Worm (Caenorhabditis elegans) whole organism, L4/young adult: ENCODE data around the gene fbxa-43.

Experiments used
- W03F9.2 ChIP-seq: fragments of 150-350 bp; optimal IDR thresholded peaks from 2 replicates; lab custom pipeline; 2014; ENCODE audit warnings: missing biosample characterization, missing genetic modification characterization
- dao-5 ChIP-seq: sonication (generic microtip); optimal IDR thresholded peaks from 2 replicates; lab custom pipeline; 2016; ENCODE audit warnings: missing genotype, missing genetic modification characterization, moderate library complexity, missing compliant biosample characterization
- him-1 ChIP-seq: sonication (generic microtip); optimal IDR thresholded peaks from 2 replicates; lab custom pipeline; 2016; ENCODE audit warnings: missing genotype, missing genetic modification reagents, missing genetic modification characterization, missing compliant biosample characterization

The fbxa-43 gene

ce11 chrIII:2234192-2234934 is 24.4 kb downstream of the fbxa-43 start, which contains the start of gene C39B5.2:
Gene C39B5.2, plus strand, starts transcription at chrIII:2234884.
- TF ChIP-seq dao-5 (no peak), him-1 (tag; lab: Kevin White, UChicago) (no peak), W03F9.2 (tag; lab: Kevin White, UChicago) (no peak)

- TF ChIP-seq W03F9.2 (tag; lab: Kevin White, UChicago) (no peak), him-1 (tag; lab: Kevin White, UChicago) (no peak), dao-5 (no peak)
Measured at ce11 chrIII:2233399-2233798, 25.4 kb downstream of the fbxa-43 start.

DNA sequence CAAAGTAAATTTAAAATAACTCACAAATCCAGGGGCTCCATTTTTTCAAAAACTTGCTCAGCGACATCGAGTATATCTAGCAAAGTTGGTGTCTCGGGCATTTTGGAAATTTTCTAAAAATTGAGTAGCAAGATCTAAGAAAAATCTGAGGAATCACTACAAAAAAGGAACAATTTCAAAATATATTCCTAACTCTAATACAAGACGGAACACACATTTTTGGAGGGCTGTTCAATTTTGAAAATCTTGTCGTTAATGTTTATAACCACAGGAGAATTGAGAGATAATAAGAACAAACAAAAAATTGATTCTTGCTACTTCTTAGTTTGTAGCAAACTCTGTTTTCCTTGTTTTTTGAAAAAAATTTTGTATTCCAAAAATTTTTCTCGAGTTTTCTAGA is 26.4 kb downstream of the fbxa-43 start, which contains the start of gene fbxa-47:
TSS of gene fbxa-47 (minus strand) at position 101 of the 400 bp plus-strand sequence.
- TF ChIP-seq dao-5 (no peak), him-1 (tag; lab: Kevin White, UChicago) (no peak), W03F9.2 (tag; lab: Kevin White, UChicago) (no peak)

DNA sequence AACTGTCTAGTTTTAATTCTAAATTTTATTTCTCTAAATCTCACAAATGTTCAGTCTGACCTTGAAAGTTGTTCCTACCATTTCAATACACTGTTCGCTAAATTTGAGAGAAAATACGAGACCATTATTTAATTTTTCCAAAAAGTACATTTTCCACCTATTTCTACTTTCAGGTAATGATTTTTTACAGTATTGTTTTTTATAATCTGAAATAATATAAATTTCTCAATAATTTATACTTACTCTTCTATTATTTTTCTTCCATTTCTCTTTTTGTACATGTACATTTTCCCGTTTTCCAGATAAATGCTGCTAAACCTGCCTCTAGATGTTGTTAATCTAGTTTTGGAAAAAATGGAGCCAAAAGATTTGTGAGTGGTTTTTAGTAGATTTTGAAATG is 31.4 kb downstream of the fbxa-43 start, which contains the start of gene fbxa-62:
TSS of gene fbxa-62 (plus strand) at position 301 of the 400 bp plus-strand sequence.
- TF ChIP-seq dao-5 = no peak
- no peak for TF ChIP-seq him-1 (tag; lab: Kevin White, UChicago)
- no peak for TF ChIP-seq W03F9.2 (tag; lab: Kevin White, UChicago)

DNA sequence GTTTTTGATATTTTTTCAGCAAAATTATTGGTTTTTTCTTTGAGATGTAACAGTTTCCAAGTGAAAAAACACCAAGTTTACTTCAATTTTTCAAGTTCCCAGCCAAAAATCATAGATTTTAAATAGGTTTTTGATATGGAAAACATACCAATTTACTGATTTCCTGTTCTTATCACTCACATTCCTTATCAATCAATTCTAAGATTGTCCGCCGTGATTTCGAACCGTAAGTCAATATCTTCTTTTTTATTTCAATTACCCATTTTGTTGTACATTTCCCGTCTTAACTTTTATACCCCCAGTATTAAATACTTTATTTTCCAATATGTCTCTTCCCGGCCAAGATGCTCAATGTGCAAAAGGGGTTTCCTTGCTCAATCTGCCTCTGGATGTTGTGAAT is 34.3 kb downstream of the fbxa-43 start, which contains the start of gene fbxa-38:
TSS of gene fbxa-38 (plus strand) at position 195 of the 400 bp plus-strand sequence.
- TF ChIP-seq him-1 (tag; lab: Kevin White, UChicago) (no peak), dao-5 (no peak), W03F9.2 (tag; lab: Kevin White, UChicago) (no peak)

- no peak for TF ChIP-seq dao-5
- TF ChIP-seq him-1 (tag; lab: Kevin White, UChicago) = no peak
- no peak for TF ChIP-seq W03F9.2 (tag; lab: Kevin White, UChicago)
Measured at ce11 chrIII:2223932-2224331, 34.8 kb downstream of the fbxa-43 start, which contains the start of gene srd-65. Gene srd-65, minus strand, starts transcription at chrIII:2224032.

DNA sequence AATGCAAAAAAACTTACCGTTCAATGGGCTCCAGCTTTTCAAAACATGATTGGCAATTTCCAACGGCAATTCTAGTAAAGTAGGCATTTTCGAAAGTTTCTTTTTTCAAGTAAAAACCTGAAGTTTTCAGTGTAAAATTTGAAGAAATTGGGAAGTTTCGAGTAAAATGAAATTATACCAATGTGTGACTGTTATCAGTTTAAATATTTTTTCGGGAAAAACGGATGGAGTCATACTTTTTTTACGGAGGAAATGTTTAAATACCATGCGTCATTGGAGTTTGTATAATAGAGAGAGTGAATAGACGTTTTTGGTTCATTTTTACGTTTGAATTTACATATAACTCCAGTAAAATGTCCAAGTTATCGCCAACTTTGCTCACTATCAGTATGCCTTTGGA is 39.4 kb downstream of the fbxa-43 start, which contains the start of gene fbxa-12:
TSS of gene fbxa-12 (plus strand) at position 301 of the 400 bp plus-strand sequence.
- no peak for TF ChIP-seq W03F9.2 (tag; lab: Kevin White, UChicago)
- no peak for TF ChIP-seq him-1 (tag; lab: Kevin White, UChicago)
- no peak for TF ChIP-seq dao-5

DNA sequence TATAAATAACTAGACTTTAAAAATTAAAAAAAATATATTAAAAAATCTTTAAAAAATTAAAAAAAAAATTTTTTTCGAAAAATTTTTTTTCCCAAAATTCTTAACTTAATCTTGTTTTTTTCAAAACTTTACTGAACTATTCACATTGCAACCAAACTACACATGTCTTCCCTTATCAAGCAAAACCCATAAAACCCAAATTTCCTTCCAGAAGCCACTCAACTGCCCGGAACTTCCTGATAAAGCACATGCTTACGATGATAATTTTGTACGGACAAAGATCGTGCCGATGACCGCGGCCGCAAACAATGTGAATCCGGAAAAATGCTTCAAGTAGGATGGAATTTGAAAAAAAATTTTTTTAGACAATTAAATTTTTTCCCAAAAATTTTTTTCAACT is 46.4 kb downstream of the fbxa-43 start:
- no peak for TF ChIP-seq W03F9.2 (tag; lab: Kevin White, UChicago)
- no peak for TF ChIP-seq dao-5

DNA sequence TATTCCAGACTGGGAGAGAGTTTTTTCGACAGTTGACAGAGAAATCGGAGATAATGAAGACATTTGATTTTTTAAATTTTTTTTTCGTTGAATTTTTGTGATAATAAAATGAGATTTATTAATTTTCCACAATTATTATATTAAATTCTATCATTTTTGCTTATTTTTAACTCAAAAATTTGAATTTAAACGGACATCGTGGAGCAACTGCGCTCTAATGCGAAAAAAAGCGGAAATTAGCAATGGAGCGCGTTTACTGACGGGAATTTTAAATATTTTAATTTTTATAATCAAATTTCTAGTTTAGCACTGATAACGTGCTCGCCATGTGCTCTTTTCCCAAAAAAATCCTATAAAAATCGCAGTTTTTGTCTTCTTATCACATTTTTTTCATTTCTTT is 47.6 kb downstream of the fbxa-43 start, which contains the start of gene C39B5.14:
TSS of gene C39B5.14 (plus strand) at position 301 of the 400 bp plus-strand sequence.
- TF ChIP-seq W03F9.2 (tag; lab: Kevin White, UChicago) (no peak), dao-5 (no peak), him-1 (tag; lab: Kevin White, UChicago) (no peak)

ce11 chrIII:2210601-2211000 is 48.2 kb downstream of the fbxa-43 start:
- TF ChIP-seq dao-5 (no peak), him-1 (tag; lab: Kevin White, UChicago) (no peak), W03F9.2 (tag; lab: Kevin White, UChicago) (no peak)

- TF ChIP-seq him-1 (tag; lab: Kevin White, UChicago) (no peak), W03F9.2 (tag; lab: Kevin White, UChicago) (no peak), dao-5 (no peak)
Measured at ce11 chrIII:2207864-2208263, 50.9 kb downstream of the fbxa-43 start, which contains the start of gene C39B5.5. Gene C39B5.5, plus strand, starts transcription at chrIII:2208164.
